Worm (Caenorhabditis elegans) whole organism, late embryonic: Measurements from ENCODE around the gene fcho-1.

ENCODE experiments used
- C08G9.2 ChIP-seq: sonication (generic microtip); optimal IDR thresholded peaks from 2 replicates; lab custom pipeline; 2016; ENCODE audit warnings: mild to moderate bottlenecking, missing genetic modification characterization, moderate library complexity, missing compliant biosample characterization
- K09A11.1 ChIP-seq: sonication (generic microtip); optimal IDR thresholded peaks from 2 replicates; lab custom pipeline; 2017; ENCODE audit warnings: antibody characterized with exemption, mild to moderate bottlenecking, missing genetic modification characterization, missing compliant biosample characterization; ENCODE audit not compliant: insufficient read depth
- T23F11.4 ChIP-seq: fragments of 200-800 bp; sonication (Bioruptor generic); optimal IDR thresholded peaks from 2 replicates; lab custom pipeline; 2018; ENCODE audit warnings: mild to moderate bottlenecking, missing genetic modification characterization, missing compliant biosample characterization
- Y22D7AL.16 ChIP-seq: sonication (generic microtip); optimal IDR thresholded peaks from 2 replicates; lab custom pipeline; 2016; ENCODE audit warnings: missing genetic modification characterization, missing compliant biosample characterization
- ahr-1 ChIP-seq: sonication (generic microtip); optimal IDR thresholded peaks from 2 replicates; lab custom pipeline; 2016; ENCODE audit warnings: missing genetic modification characterization, missing compliant biosample characterization
- ceh-2 ChIP-seq: sonication (generic microtip); optimal IDR thresholded peaks from 2 replicates; lab custom pipeline; 2016; ENCODE audit warnings: missing genotype, missing genetic modification characterization, missing compliant biosample characterization
- ceh-22 ChIP-seq: sonication (generic microtip); optimal IDR thresholded peaks from 2 replicates; lab custom pipeline; 2017; ENCODE audit warnings: missing biosample characterization, missing genetic modification characterization
- ceh-30 ChIP-seq: fragments of 150-350 bp; optimal IDR thresholded peaks from 2 replicates; lab custom pipeline; 2014; ENCODE audit warnings: missing biosample characterization, missing genetic modification characterization
- ceh-31 ChIP-seq: sonication (generic microtip); optimal IDR thresholded peaks from 2 replicates; lab custom pipeline; 2016; ENCODE audit warnings: missing genetic modification characterization, missing compliant biosample characterization
- ceh-45 ChIP-seq: fragments of 200-800 bp; sonication (Bioruptor generic); IDR thresholded peaks from 2 replicates; pipeline ENCODE4 v1.3.6; 2022; ENCODE audit warnings: missing genetic modification reagents, missing genetic modification characterization, missing compliant biosample characterization
- ceh-48 ChIP-seq: sonication (generic microtip); optimal IDR thresholded peaks from 2 replicates; lab custom pipeline; 2016; ENCODE audit warnings: missing genetic modification characterization, inconsistent platforms, missing compliant biosample characterization
- ceh-9 ChIP-seq: sonication (generic microtip); optimal IDR thresholded peaks from 2 replicates; lab custom pipeline; 2016; ENCODE audit warnings: mild to moderate bottlenecking, missing genetic modification characterization, inconsistent platforms, missing compliant biosample characterization
- che-1 ChIP-seq: sonication (generic microtip); optimal IDR thresholded peaks from 2 replicates; lab custom pipeline; 2016; ENCODE audit warnings: mild to moderate bottlenecking, missing genetic modification characterization, missing compliant biosample characterization
- dve-1 ChIP-seq: sonication (generic microtip); optimal IDR thresholded peaks from 2 replicates; lab custom pipeline; 2017; ENCODE audit warnings: antibody characterized with exemption, mild to moderate bottlenecking, missing genetic modification characterization, missing compliant biosample characterization
- elt-2 ChIP-seq: sonication (generic microtip); optimal IDR thresholded peaks from 2 replicates; lab custom pipeline; 2016; ENCODE audit warnings: missing genetic modification reagents, missing genetic modification characterization, missing compliant biosample characterization
- ets-4 ChIP-seq: sonication (generic microtip); optimal IDR thresholded peaks from 2 replicates; lab custom pipeline; 2016; ENCODE audit warnings: missing genetic modification characterization, missing compliant biosample characterization
- eyg-1 ChIP-seq: sonication (generic microtip); optimal IDR thresholded peaks from 2 replicates; lab custom pipeline; 2016; ENCODE audit warnings: missing genotype, missing genetic modification characterization, missing compliant biosample characterization
- fax-1 ChIP-seq: sonication (generic microtip); optimal IDR thresholded peaks from 2 replicates; lab custom pipeline; 2016; ENCODE audit warnings: missing genotype, missing genetic modification characterization, missing compliant biosample characterization
- fkh-10 ChIP-seq: fragments of 150-350 bp; optimal IDR thresholded peaks from 2 replicates; lab custom pipeline; 2014; ENCODE audit warnings: missing biosample characterization, missing genetic modification reagents, missing genetic modification characterization
- fkh-6 ChIP-seq: sonication (generic microtip); optimal IDR thresholded peaks from 2 replicates; lab custom pipeline; 2016; ENCODE audit warnings: missing genetic modification characterization, missing compliant biosample characterization
- hlh-13 ChIP-seq: fragments of 200-800 bp; sonication (Bioruptor generic); optimal IDR thresholded peaks from 2 replicates; lab custom pipeline; 2018; ENCODE audit warnings: mild to moderate bottlenecking, missing genetic modification characterization, missing compliant biosample characterization
- hlh-15 ChIP-seq: sonication (generic microtip); optimal IDR thresholded peaks from 2 replicates; lab custom pipeline; 2016; ENCODE audit warnings: missing genetic modification characterization, missing compliant biosample characterization
- hlh-30 ChIP-seq: sonication (generic microtip); optimal IDR thresholded peaks from 2 replicates; lab custom pipeline; 2017; ENCODE audit warnings: antibody characterized with exemption, missing genetic modification characterization, missing compliant biosample characterization; ENCODE audit not compliant: insufficient read depth
- hlh-6 ChIP-seq: sonication (generic microtip); optimal IDR thresholded peaks from 2 replicates; lab custom pipeline; 2016; ENCODE audit warnings: missing genotype, missing genetic modification characterization, missing compliant biosample characterization
- lim-6 ChIP-seq: sonication (generic microtip); optimal IDR thresholded peaks from 2 replicates; lab custom pipeline; 2016; ENCODE audit warnings: missing genetic modification characterization, missing compliant biosample characterization
- lin-11 ChIP-seq: fragments of 200-800 bp; sonication (Bioruptor generic); optimal IDR thresholded peaks from 2 replicates; lab custom pipeline; 2018; ENCODE audit warnings: mild to moderate bottlenecking, missing genetic modification characterization, missing compliant biosample characterization
- mec-3 ChIP-seq: sonication (generic microtip); optimal IDR thresholded peaks from 2 replicates; lab custom pipeline; 2016; ENCODE audit warnings: borderline replicate concordance, missing genetic modification characterization, missing compliant biosample characterization
- nfya-1 ChIP-seq: sonication (generic microtip); optimal IDR thresholded peaks from 2 replicates; lab custom pipeline; 2017; ENCODE audit warnings: missing genetic modification characterization, mild to moderate bottlenecking, missing compliant biosample characterization, antibody characterized with exemption, moderate library complexity
- odd-2 ChIP-seq: sonication (generic microtip); optimal IDR thresholded peaks from 2 replicates; lab custom pipeline; 2017; ENCODE audit warnings: antibody characterized with exemption, mild to moderate bottlenecking, missing genetic modification characterization, missing compliant biosample characterization
- pag-3 ChIP-seq: sonication (generic microtip); optimal IDR thresholded peaks from 2 replicates; lab custom pipeline; 2016; ENCODE audit warnings: missing compliant biosample characterization, missing genetic modification characterization, borderline replicate concordance
- pat-9 ChIP-seq: fragments of 200-800 bp; sonication (Bioruptor generic); optimal IDR thresholded peaks from 2 replicates; lab custom pipeline; 2018; ENCODE audit warnings: mild to moderate bottlenecking, missing genetic modification characterization, moderate library complexity, missing compliant biosample characterization
- pha-2 ChIP-seq: sonication (generic microtip); optimal IDR thresholded peaks from 2 replicates; lab custom pipeline; 2017; ENCODE audit warnings: mild to moderate bottlenecking, missing genetic modification characterization, missing compliant biosample characterization
- pha-4 ChIP-seq: fragments of 150-350 bp; optimal IDR thresholded peaks from 2 replicates; lab custom pipeline; 2018; ENCODE audit warnings: missing biosample characterization, missing genetic modification reagents, missing genetic modification characterization
- sdc-2 ChIP-seq: sonication (generic microtip); optimal IDR thresholded peaks from 2 replicates; lab custom pipeline; 2016; ENCODE audit warnings: missing genotype, missing genetic modification characterization, missing compliant biosample characterization
- sox-4 ChIP-seq: sonication (generic microtip); optimal IDR thresholded peaks from 2 replicates; lab custom pipeline; 2017; ENCODE audit warnings: mild to moderate bottlenecking, missing genetic modification characterization, inconsistent platforms, missing compliant biosample characterization
- tbx-7 ChIP-seq: sonication (generic microtip); optimal IDR thresholded peaks from 2 replicates; lab custom pipeline; 2016; ENCODE audit warnings: missing genotype, missing genetic modification characterization, missing compliant biosample characterization
- ttx-3 ChIP-seq: sonication (generic microtip); optimal IDR thresholded peaks from 2 replicates; lab custom pipeline; 2016; ENCODE audit warnings: missing genetic modification reagents, missing genetic modification characterization, missing compliant biosample characterization
- unc-42 ChIP-seq: sonication (generic microtip); optimal IDR thresholded peaks from 2 replicates; lab custom pipeline; 2016; ENCODE audit warnings: missing genotype, missing genetic modification characterization, missing compliant biosample characterization
- unc-55 ChIP-seq: sonication (generic microtip); optimal IDR thresholded peaks from 2 replicates; lab custom pipeline; 2017; ENCODE audit warnings: missing biosample characterization, missing genetic modification reagents, missing genetic modification characterization
- zip-5 ChIP-seq: sonication (generic microtip); optimal IDR thresholded peaks from 2 replicates; lab custom pipeline; 2016; ENCODE audit warnings: missing genetic modification characterization, missing compliant biosample characterization
- ztf-16 ChIP-seq: sonication (generic microtip); optimal IDR thresholded peaks from 2 replicates; lab custom pipeline; 2017; ENCODE audit warnings: missing genetic modification characterization, missing compliant biosample characterization

The fcho-1 gene

DNA sequence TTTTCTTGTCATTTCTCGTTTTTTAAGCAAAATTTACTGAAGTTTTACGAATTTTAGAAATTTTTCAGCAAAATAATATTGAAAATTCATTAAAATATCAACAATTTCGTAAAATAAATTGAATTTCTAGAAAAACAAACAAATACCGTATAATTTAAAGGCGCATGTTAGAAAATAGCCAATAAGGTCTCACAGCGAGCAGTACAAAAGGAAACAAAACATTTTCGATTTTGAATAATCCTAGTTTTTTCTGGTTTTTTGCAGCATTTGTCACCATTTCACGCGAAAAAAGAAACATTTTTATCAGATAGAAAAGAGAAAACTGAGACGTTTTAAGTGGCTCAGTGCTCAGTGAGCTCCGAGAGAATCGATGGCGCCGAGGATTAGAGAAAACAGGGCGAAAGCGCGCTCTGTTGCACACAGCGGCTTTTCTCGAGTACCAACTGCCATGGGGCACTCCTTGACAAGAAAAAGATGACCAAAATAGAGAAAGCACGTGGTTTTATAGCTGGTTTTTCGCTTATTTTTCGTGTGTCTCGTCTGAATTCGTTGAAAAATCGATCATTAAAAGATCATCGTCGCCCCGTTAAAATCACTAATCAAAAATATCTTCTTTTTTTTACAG, at the start of gene fcho-1, which contains the start of gene alh-6:
Gene fcho-1, plus strand, starts transcription at position 624 of the 625 bp plus-strand sequence.
Gene alh-6, minus strand, starts transcription at position 242 of the 625 bp plus-strand sequence.
- TF ChIP-seq ceh-48 (tag; lab: Kevin White, UChicago) (peak; percentile 10), pha-2 (no peak), hlh-30 (tag; lab: Kevin White, UChicago) (peak; percentile 29)

DNA sequence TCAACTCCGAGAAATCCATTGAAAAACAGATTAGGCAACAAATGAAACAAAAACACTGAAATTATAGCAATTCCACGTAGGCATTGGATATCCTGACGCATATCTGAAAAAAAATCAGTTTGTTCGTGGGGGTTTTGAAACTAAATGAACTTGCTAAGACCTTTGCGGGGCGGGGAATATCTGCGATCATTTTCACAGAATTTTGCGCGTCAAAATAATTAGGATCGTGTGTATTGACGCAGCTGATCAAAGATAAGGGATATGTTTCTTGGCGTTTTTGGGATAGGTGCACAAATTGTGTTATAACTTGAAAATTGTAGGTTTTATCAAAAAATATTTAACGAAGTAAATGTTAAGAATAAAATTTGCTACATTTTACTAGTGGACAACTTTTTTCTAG, 43.5 kb upstream of the fcho-1 start, which contains the start of gene oac-30:
Gene oac-30, minus strand, starts transcription at position 101 of the 400 bp plus-strand sequence.
- no peak for TF ChIP-seq ets-4 (tag; lab: Kevin White, UChicago)

DNA sequence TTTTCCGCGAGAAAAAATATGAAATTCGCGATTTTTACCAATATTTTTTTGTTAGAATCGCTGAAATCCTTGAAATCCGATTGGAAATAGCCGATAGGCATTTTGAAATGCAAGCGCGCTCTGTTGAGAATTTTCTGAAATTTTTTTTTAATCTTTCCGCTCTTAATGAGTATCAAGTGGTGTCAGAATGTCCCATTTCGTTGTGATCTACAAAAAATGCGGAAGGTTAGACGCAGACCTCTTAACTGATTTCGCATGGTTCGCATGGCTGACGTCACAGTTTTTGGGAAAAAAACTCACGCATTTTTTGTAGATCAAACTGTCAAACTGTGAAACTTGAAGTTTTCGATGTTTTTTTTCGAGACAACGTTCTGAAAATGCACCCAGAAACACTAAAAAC, 38.5 kb upstream of the fcho-1 start, which contains the start of gene srw-66:
Gene srw-66, minus strand, starts transcription at position 101 of the 400 bp plus-strand sequence.
- no peak for TF ChIP-seq lin-11
- no peak for TF ChIP-seq pha-4
- TF ChIP-seq unc-42 (tag; lab: Kevin White, UChicago): no peak
- no peak for TF ChIP-seq sox-4 (tag; lab: Kevin White, UChicago)
- TF ChIP-seq T23F11.4: no peak
- no peak for TF ChIP-seq hlh-6 (tag; lab: Kevin White, UChicago)
- TF ChIP-seq ceh-9 (tag; lab: Kevin White, UChicago): no peak
- TF ChIP-seq ceh-45 (GFP tag; lab: Robert Waterston, UW): no peak
- TF ChIP-seq ceh-30 (tag; lab: Kevin White, UChicago): no peak
- no peak for TF ChIP-seq sdc-2 (tag; lab: Kevin White, UChicago)
- TF ChIP-seq odd-2 (tag; lab: Kevin White, UChicago): no peak

DNA sequence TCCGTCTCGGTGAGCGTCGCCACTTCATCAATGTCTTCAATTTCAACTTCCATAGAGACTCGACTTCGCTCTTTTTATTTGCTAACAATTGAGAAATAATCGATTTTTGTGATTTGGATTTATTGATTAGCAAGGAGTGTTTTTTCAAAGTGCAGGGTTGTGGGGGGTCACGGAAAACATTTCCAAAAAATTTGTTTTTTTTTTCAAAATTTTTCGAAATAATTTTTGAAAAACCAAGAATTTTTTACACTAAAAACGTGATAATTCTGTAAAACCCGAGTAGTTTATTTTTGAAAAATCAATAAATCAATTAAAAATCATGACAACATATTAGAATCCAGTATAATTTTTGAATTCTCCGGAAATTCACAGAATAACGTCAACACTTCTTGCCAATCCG, 34.9 kb upstream of the fcho-1 start, which contains the start of gene Y57G7A.5:
Gene Y57G7A.5, minus strand, starts transcription at position 101 of the 400 bp plus-strand sequence.
- TF ChIP-seq C08G9.2 (no peak), ztf-16 (tag; lab: Kevin White, UChicago) (no peak), Y22D7AL.16 (tag; lab: Kevin White, UChicago) (no peak), ahr-1 (tag; lab: Kevin White, UChicago) (no peak), fkh-6 (tag; lab: Kevin White, UChicago) (no peak), pat-9 (tag; lab: Kevin White, UChicago) (no peak), dve-1 (tag; lab: Kevin White, UChicago) (no peak), ceh-45 (GFP tag; lab: Robert Waterston, UW) (no peak), eyg-1 (no peak), unc-55 (GFP tag; lab: Kevin White, UChicago) (no peak), ttx-3 (tag; lab: Kevin White, UChicago) (no peak), ceh-31 (tag; lab: Kevin White, UChicago) (no peak), ceh-2 (no peak), elt-2 (no peak), tbx-7 (no peak), mec-3 (tag; lab: Kevin White, UChicago) (no peak), hlh-13 (no peak), T23F11.4 (no peak), lim-6 (tag; lab: Kevin White, UChicago) (no peak), fkh-10 (GFP tag; lab: Kevin White, UChicago) (no peak)

DNA sequence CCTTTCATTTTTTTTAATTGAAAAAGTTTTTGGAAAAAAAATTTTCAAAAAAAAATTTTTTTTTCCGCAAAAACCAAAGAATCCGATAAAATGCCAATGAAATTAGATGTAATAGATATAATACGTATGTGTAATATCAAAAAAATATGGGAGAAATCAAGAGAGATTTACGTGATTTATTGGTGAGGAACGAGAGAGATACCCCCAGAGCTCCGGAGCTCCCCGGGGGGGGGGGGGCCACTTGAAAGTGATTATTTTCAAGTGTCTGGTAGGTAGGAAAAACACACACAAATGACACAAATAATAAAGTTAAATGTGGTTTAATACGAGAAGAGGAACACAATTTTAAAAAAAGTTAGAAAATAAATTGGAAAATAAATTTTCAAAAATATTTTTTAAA, 33.5 kb upstream of the fcho-1 start, which contains the start of gene Y57G7A.11:
Gene Y57G7A.11, minus strand, starts transcription at position 101 of the 400 bp plus-strand sequence.
- TF ChIP-seq ceh-45 (GFP tag; lab: Robert Waterston, UW): no peak
- TF ChIP-seq zip-5: no peak
- no peak for TF ChIP-seq hlh-15
- TF ChIP-seq fkh-6 (tag; lab: Kevin White, UChicago): no peak
- TF ChIP-seq mec-3 (tag; lab: Kevin White, UChicago): no peak
- TF ChIP-seq K09A11.1 (tag; lab: Kevin White, UChicago): no peak
- no peak for TF ChIP-seq ceh-22
- TF ChIP-seq fax-1: no peak
- no peak for TF ChIP-seq che-1
- no peak for TF ChIP-seq nfya-1 (tag; lab: Kevin White, UChicago)
- no peak for TF ChIP-seq pag-3 (tag; lab: Kevin White, UChicago)
- no peak for TF ChIP-seq ets-4 (tag; lab: Kevin White, UChicago)
- TF ChIP-seq fkh-10 (GFP tag; lab: Kevin White, UChicago): no peak
